Fruit fly (Drosophila melanogaster): ENCODE measurements around the gene CG12795.

CG12795 gene

DNA sequence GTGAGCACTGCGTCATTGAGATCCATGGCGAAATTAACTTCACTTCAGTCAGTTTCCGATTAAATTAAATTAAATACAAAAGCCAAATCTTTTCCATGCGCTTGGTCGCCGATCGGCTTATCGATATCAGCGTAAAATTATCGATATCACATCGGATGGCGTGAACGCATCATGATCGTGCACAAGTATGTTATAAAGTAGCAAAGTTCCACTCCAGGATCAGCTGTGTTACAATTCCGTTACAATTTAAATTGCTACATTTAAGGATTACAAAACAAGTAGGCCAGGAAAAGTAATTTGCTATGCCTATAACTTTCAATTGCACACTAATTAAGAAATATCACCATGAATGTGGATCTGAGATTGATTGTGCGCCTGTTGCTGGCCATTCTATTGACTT lies 17.6 kb downstream of the CG12795 start, which contains the start of the genes Pif1 and CG31776 (continued):
- TF ChIP-seq CG7928 (GFP tag; optimal IDR thresholded peaks at IDR 0.05) (no peak), gem (tag; optimal IDR thresholded peaks at IDR 0.05) (no peak), CG6654 (GFP tag; optimal IDR thresholded peaks at IDR 0.05) (no peak), cwo (GFP tag; optimal IDR thresholded peaks at IDR 0.05) (no peak), B-H2 (GFP tag; optimal IDR thresholded peaks at IDR 0.05) (no peak), ttk (GFP tag; IDR thresholded peaks at IDR 0.05) (no peak), Doc3 (GFP tag; IDR thresholded peaks at IDR 0.05; ENCODE audit: partially characterized antibody) (peak; percentile 76), wek (GFP tag; optimal IDR thresholded peaks at IDR 0.05) (no peak), CG18011 (GFP tag; optimal IDR thresholded peaks at IDR 0.05) (no peak), repo (GFP tag; optimal IDR thresholded peaks at IDR 0.05) (no peak), cas (GFP tag; IDR thresholded peaks at IDR 0.05) (no peak), CG12769 (tag; optimal IDR thresholded peaks at IDR 0.05) (no peak), gcm (GFP tag; optimal IDR thresholded peaks at IDR 0.05) (no peak), nau (GFP tag; optimal IDR thresholded peaks at IDR 0.05) (no peak), Nf-YB (GFP tag; optimal IDR thresholded peaks at IDR 0.05) (no peak), CG17359 (tag; optimal IDR thresholded peaks at IDR 0.05) (no peak), Dp (GFP tag; optimal IDR thresholded peaks at IDR 0.05) (peak; percentile 47), ato (GFP tag; IDR thresholded peaks at IDR 0.05; ENCODE audit: partially characterized antibody) (peak; percentile 79; the same call in 1 of the 2 replicates), CG9437 (GFP tag; optimal IDR thresholded peaks at IDR 0.05) (no peak), ci (GFP tag; IDR thresholded peaks at IDR 0.05) (no peak), Asciz (GFP tag; optimal IDR thresholded peaks at IDR 0.05) (no peak), ssp (GFP tag; IDR thresholded peaks at IDR 0.05) (peak; percentile 69), HLH4C (GFP tag; IDR thresholded peaks at IDR 0.05; ENCODE audit: partially characterized antibody) (peak; percentile 90), YL-1 (GFP tag; optimal IDR thresholded peaks at IDR 0.05) (peak; percentile 38), CG2116 (GFP tag; optimal IDR thresholded peaks at IDR 0.05) (peak; percentile 93), Bteb2 (GFP tag; optimal IDR thresholded peaks at IDR 0.05) (no peak), sug (tag; optimal IDR thresholded peaks at IDR 0.05) (peak; percentile 12), CG7372 (GFP tag; IDR thresholded peaks at IDR 0.05) (no peak), Gug (GFP tag; IDR thresholded peaks at IDR 0.05) (no peak), her (GFP tag; optimal IDR thresholded peaks at IDR 0.05) (no peak), Fer1 (GFP tag; optimal IDR thresholded peaks at IDR 0.05) (no peak), Xrp1 (GFP tag; IDR thresholded peaks at IDR 0.05) (no peak), tup (GFP tag; optimal IDR thresholded peaks at IDR 0.05) (no peak), Six4 (GFP tag; optimal IDR thresholded peaks at IDR 0.05) (no peak), Rfx (GFP tag; IDR thresholded peaks at IDR 0.05) (no peak), E2f2 (GFP tag; IDR thresholded peaks at IDR 0.05) (peak; percentile 37; the same call in 1 of the 2 replicates), CG11456 (GFP tag; IDR thresholded peaks at IDR 0.05) (no peak), Atf3 (GFP tag; optimal IDR thresholded peaks at IDR 0.05) (no peak), unpg (GFP tag; optimal IDR thresholded peaks at IDR 0.05) (no peak), Hr78 (GFP tag; optimal IDR thresholded peaks at IDR 0.05) (no peak), ewg (GFP tag; optimal IDR thresholded peaks at IDR 0.05) (no peak), CG13894 (tag; optimal IDR thresholded peaks at IDR 0.05) (no peak), bowl (GFP tag; IDR thresholded peaks at IDR 0.05) (no peak), HmgD (GFP tag; optimal IDR thresholded peaks at IDR 0.05) (no peak), CG6689 (GFP tag; IDR thresholded peaks at IDR 0.05) (no peak), CG6854 (GFP tag; optimal IDR thresholded peaks at IDR 0.05) (no peak), eyg (GFP tag; optimal IDR thresholded peaks at IDR 0.05) (no peak), ind (GFP tag; optimal IDR thresholded peaks at IDR 0.05) (no peak), GATAe (GFP tag; conservative IDR thresholded peaks at IDR 0.05) (no peak), Taf1 (GFP tag; IDR thresholded peaks at IDR 0.05) (no peak), mld (GFP tag; IDR thresholded peaks at IDR 0.05; ENCODE audit: partially characterized antibody) (0 out of 3 replicates have a peak, but pooled peaks have one; percentile 22)
